Worm (Caenorhabditis elegans): ENCODE measurements around the gene frpr-9.

DNA sequence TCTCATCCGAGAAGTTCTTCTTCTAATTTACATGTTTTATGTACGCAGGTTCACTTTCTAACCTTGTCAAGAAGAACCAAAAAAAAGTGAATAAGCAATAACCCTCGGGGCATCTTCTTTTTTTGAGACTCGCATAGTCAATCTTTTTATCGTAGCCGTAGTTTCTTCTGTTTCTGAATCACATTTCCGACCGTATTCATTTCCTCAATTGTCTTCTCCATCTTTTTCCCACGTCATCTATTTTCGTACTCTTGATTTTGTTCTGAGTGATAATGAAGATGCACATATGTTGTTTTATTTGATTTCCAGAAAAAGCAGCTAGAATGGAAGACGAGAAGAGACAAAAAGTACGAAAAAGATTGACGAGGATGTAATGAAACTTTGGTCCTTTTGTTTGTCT is 47.0 kb upstream of the frpr-9 start:
- no peak for TF ChIP-seq tbx-8 (GFP tag; optimal IDR thresholded peaks at IDR 0.05)
- TF ChIP-seq nhr-76 (tag; optimal IDR thresholded peaks at IDR 0.05): no peak
- no peak for TF ChIP-seq snpc-4 (tag; optimal IDR thresholded peaks at IDR 0.05)
- TF ChIP-seq sptf-1 (tag; optimal IDR thresholded peaks at IDR 0.05): no peak
- TF ChIP-seq nhr-237 (tag; optimal IDR thresholded peaks at IDR 0.05): no peak
- no peak for TF ChIP-seq nhr-12 (tag; optimal IDR thresholded peaks at IDR 0.05)
- no peak for TF ChIP-seq hlh-1 (tag; optimal IDR thresholded peaks at IDR 0.05)
- TF ChIP-seq unc-39 (tag; optimal IDR thresholded peaks at IDR 0.05): no peak

Measured in whole organism, mixed stage, embryonic.